Worm (Caenorhabditis elegans) whole organism, young adult: Measurements from ENCODE around the gene ZK697.14.

Experiments
- ama-1 ChIP-seq, 3 experiments: fragments of 150-350 bp in 1 of 3; sonication (generic microtip) in 2 of 3; optimal IDR thresholded peaks; 2 replicates each; lab custom pipeline; 2014 to 2018; ENCODE audit warnings: missing biosample characterization in 2 of 3, missing genetic modification characterization in 2 of 3, missing genetic modification reagents in 2 of 3
- ceh-40 ChIP-seq: fragments of 200-800 bp; sonication (Bioruptor generic); IDR thresholded peaks from 2 replicates; pipeline ENCODE4 v1.3.6; 2022; ENCODE audit warnings: missing genetic modification characterization, missing compliant biosample characterization
- pha-4 ChIP-seq: fragments of 150-350 bp; sonication (generic microtip); optimal IDR thresholded peaks from 2 replicates; lab custom pipeline; 2014; ENCODE audit warnings: missing biosample characterization, missing genetic modification reagents, missing genetic modification characterization
- sdz-38 ChIP-seq: sonication (generic microtip); optimal IDR thresholded peaks from 2 replicates; lab custom pipeline; 2016; ENCODE audit warnings: missing genotype, missing genetic modification characterization, missing compliant biosample characterization
- ztf-25 ChIP-seq: fragments of 200-800 bp; sonication (Bioruptor generic); IDR thresholded peaks from 2 replicates; pipeline ENCODE4 v1.3.6; 2022; ENCODE audit warnings: missing genetic modification reagents, missing genetic modification characterization, missing compliant biosample characterization

DNA sequence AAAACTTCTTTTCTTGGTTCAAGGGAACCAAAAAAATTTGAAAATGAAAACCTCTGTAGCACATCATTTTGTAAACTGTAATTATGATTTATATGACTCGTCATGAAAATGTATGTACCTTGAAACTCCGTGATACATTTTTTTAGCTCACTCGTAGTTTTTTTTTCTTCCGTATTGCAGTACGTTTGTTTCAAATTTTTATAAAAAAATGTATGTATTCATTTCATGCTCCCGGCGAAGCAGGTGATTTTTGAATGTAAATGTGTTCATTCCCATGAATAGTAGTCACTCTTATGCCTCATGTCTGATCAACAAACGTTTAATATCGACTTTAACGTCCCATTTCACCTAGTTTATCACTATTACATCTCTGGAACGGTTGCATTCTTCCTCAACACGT lies 30.1 kb downstream of the ZK697.14 start, which contains the start of gene sri-27:
- TF ChIP-seq ama-1 (optimal IDR thresholded peaks at IDR 0.05; lab: Kevin White, UChicago) (no peak), ama-1 (GFP tag; optimal IDR thresholded peaks at IDR 0.05; lab: Kevin White, UChicago) (no peak), ceh-40 (GFP tag; lab: Robert Waterston, UW) (no peak), ztf-25 (no peak), pha-4 (tag; lab: Kevin White, UChicago) (no peak), sdz-38 (tag; lab: Kevin White, UChicago) (no peak)
